Fruit fly (Drosophila melanogaster) whole organism, wandering third instar larva: ENCODE measurements around the gene CG31274.
"Not testable (repeated sequence)": the region's sequence is repeated elsewhere in the genome, so short reads cannot be mapped to it uniquely, and the experiment has no call there.

ENCODE experiments used
- Abd-B ChIP-seq: fragments of >200 bp; optimal IDR thresholded peaks from 2 replicates; lab custom pipeline; 2017; ENCODE audit warnings: missing biosample characterization, missing genetic modification characterization
- CG9705 ChIP-seq: fragments of 200-800 bp; sonication (Bioruptor generic); optimal IDR thresholded peaks from 2 replicates; lab custom pipeline; 2018; ENCODE audit warnings: missing biosample characterization, mild to moderate bottlenecking, missing genetic modification characterization
- CrebA ChIP-seq: fragments of 200-800 bp; sonication (Bioruptor generic); optimal IDR thresholded peaks from 2 replicates; lab custom pipeline; 2016; ENCODE audit warnings: missing biosample characterization, mild to moderate bottlenecking, missing genetic modification characterization, borderline replicate concordance
- Dfd ChIP-seq: fragments of >200 bp; optimal IDR thresholded peaks from 2 replicates; lab custom pipeline; 2017; ENCODE audit warnings: missing biosample characterization, missing genetic modification characterization
- Dif ChIP-seq: fragments of 200-275, 200-300 bp; sonication (Bioruptor generic); optimal IDR thresholded peaks from 2 replicates; lab custom pipeline; 2018; ENCODE audit warnings: missing biosample characterization, missing genetic modification characterization; ENCODE audit not compliant: partially characterized antibody
- HLH106 ChIP-seq: fragments of 200-800 bp; optimal IDR thresholded peaks from 3 replicates; lab custom pipeline; 2019; ENCODE audit warnings: missing biosample characterization, mild to moderate bottlenecking, missing genetic modification characterization, moderate library complexity
- Hnf4 ChIP-seq: fragments of 200-800 bp; sonication (Bioruptor generic); optimal IDR thresholded peaks from 2 replicates; lab custom pipeline; 2016; ENCODE audit warnings: missing biosample characterization, mild to moderate bottlenecking, missing genetic modification characterization
- Hr83 ChIP-seq: fragments of 200-300 bp; sonication (Bioruptor generic); optimal IDR thresholded peaks from 2 replicates; lab custom pipeline; 2016; ENCODE audit warnings: missing biosample characterization, mild to moderate bottlenecking, missing genetic modification characterization, moderate library complexity; ENCODE audit not compliant: poor library complexity, severe bottlenecking
- Mio ChIP-seq: sonication (Bioruptor generic); optimal IDR thresholded peaks from 2 replicates; lab custom pipeline; 2016; ENCODE audit warnings: missing biosample characterization, missing genetic modification characterization
- Myc ChIP-seq: fragments of >200 bp; optimal IDR thresholded peaks from 2 replicates; lab custom pipeline; 2017
- N ChIP-seq: fragments of >200 bp; optimal IDR thresholded peaks from 2 replicates; lab custom pipeline; 2018; ENCODE audit warnings: missing biosample characterization, missing external identifiers, missing genetic modification characterization
- Rel ChIP-seq, 2 experiments: fragments of 200-800 bp; sonication (Bioruptor generic) in 1 of 2; optimal IDR thresholded peaks; 2 replicates in 1 of 2; 3 replicates in 1 of 2; lab custom pipeline; 2016 to 2019; ENCODE audit warnings: mild to moderate bottlenecking in 2 of 2, missing biosample characterization in 2 of 2, missing genetic modification characterization in 2 of 2, moderate library complexity in 1 of 2
- Sp1 ChIP-seq: fragments of 200-800 bp; sonication (Bioruptor generic); optimal IDR thresholded peaks from 3 replicates; lab custom pipeline; 2019; ENCODE audit warnings: missing biosample characterization, mild to moderate bottlenecking, missing genetic modification characterization, moderate library complexity
- Vsx2 ChIP-seq: fragments of 200-300, 225-300 bp; sonication (Bioruptor generic); optimal IDR thresholded peaks from 2 replicates; lab custom pipeline; 2018; ENCODE audit warnings: missing biosample characterization, missing genetic modification characterization; ENCODE audit not compliant: partially characterized antibody
- br ChIP-seq: fragments of 200-800 bp; sonication (Bioruptor generic); optimal IDR thresholded peaks from 2 replicates; lab custom pipeline; 2016; ENCODE audit warnings: missing biosample characterization, missing genetic modification characterization
- dl ChIP-seq, 2 experiments: fragments of 175-275, 200-275 bp in 1 of 2; fragments of 200-275 bp in 1 of 2; sonication (Bioruptor generic); optimal IDR thresholded peaks; lab custom pipeline; 2018; ENCODE audit warnings: mild to moderate bottlenecking in 2 of 2, missing biosample characterization in 2 of 2, missing genetic modification characterization in 2 of 2, moderate library complexity in 2 of 2; ENCODE audit not compliant: partially characterized antibody in 2 of 2, insufficient read depth in 1 of 2
- dmrt93B ChIP-seq: fragments of 200-800 bp; sonication (Bioruptor generic); optimal IDR thresholded peaks from 2 replicates; lab custom pipeline; 2018; ENCODE audit warnings: missing biosample characterization, mild to moderate bottlenecking, missing genetic modification characterization
- ey ChIP-seq: fragments of 200-800 bp; sonication (Bioruptor generic); optimal IDR thresholded peaks from 2 replicates; lab custom pipeline; 2016; ENCODE audit warnings: missing biosample characterization, missing genetic modification characterization
- foxo ChIP-seq, 2 experiments: fragments of 200-800 bp; sonication (Bioruptor generic); optimal IDR thresholded peaks; 2 replicates in 1 of 2; 3 replicates in 1 of 2; lab custom pipeline; 2016 to 2017; ENCODE audit warnings: missing biosample characterization in 2 of 2, missing genetic modification characterization in 2 of 2
- fru ChIP-seq: fragments of 200-800 bp; sonication (Bioruptor generic); optimal IDR thresholded peaks from 3 replicates; lab custom pipeline; 2016; ENCODE audit warnings: missing biosample characterization, mild to moderate bottlenecking, missing genetic modification characterization
- h ChIP-seq: fragments of 200-800 bp; sonication (Bioruptor generic); optimal IDR thresholded peaks from 3 replicates; lab custom pipeline; 2016; ENCODE audit warnings: missing biosample characterization, mild to moderate bottlenecking, missing genetic modification characterization
- jim ChIP-seq: fragments of 175-275, 200-325 bp; sonication (Bioruptor generic); optimal IDR thresholded peaks from 2 replicates; lab custom pipeline; 2016; ENCODE audit warnings: missing biosample characterization, mild to moderate bottlenecking, missing genetic modification characterization
- lola ChIP-seq: fragments of >200 bp; optimal IDR thresholded peaks from 2 replicates; lab custom pipeline; 2017; ENCODE audit warnings: missing biosample characterization, missing genetic modification characterization
- pan ChIP-seq: fragments of >200 bp; optimal IDR thresholded peaks from 2 replicates; lab custom pipeline; 2017
- sage ChIP-seq: fragments of 200-800 bp; sonication (Bioruptor generic); optimal IDR thresholded peaks from 2 replicates; lab custom pipeline; 2016; ENCODE audit warnings: missing biosample characterization, mild to moderate bottlenecking, missing genetic modification characterization
- tai ChIP-seq: sonication (Bioruptor generic); optimal IDR thresholded peaks from 2 replicates; lab custom pipeline; 2016; ENCODE audit warnings: missing biosample characterization, missing genetic modification characterization
- usp ChIP-seq: fragments of >200 bp; optimal IDR thresholded peaks from 2 replicates; lab custom pipeline; 2017; ENCODE audit warnings: missing biosample characterization, missing genetic modification characterization
- woc ChIP-seq: sonication (Bioruptor generic); optimal IDR thresholded peaks from 2 replicates; lab custom pipeline; 2016; ENCODE audit warnings: missing biosample characterization, mild to moderate bottlenecking, missing genetic modification characterization

CG31274 gene

DNA sequence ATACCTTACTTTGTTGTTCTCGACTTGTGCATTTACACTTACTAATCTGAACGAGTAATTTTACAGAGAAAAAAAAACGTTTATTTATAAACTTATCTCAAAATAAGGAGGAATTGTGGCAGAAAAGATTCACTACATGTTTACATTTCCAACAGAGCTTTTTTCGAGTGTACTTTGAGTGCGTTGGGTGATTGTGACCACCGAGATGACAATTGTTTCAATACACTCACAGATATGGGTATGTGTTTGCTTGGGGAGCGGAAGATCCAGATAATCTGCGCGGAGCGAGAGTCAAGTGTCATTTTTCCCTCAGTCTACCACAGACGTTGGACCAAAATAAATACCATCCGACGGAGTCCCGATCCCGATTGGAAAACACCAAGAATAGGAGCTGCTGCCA is at the start of gene CG31274:
CG31274 (plus strand) TSS at position 301 of the 400 bp plus-strand sequence.
- TF ChIP-seq jim (GFP tag; lab: Kevin White, UChicago); Rel (GFP tag; optimal IDR thresholded peaks at IDR 0.05; lab: Kevin White, UChicago); Rel (tag; optimal IDR thresholded peaks at IDR 0.05; lab: Kevin White, UChicago); ey (GFP tag; lab: Kevin White, UChicago): not testable (repeated sequence)

DNA sequence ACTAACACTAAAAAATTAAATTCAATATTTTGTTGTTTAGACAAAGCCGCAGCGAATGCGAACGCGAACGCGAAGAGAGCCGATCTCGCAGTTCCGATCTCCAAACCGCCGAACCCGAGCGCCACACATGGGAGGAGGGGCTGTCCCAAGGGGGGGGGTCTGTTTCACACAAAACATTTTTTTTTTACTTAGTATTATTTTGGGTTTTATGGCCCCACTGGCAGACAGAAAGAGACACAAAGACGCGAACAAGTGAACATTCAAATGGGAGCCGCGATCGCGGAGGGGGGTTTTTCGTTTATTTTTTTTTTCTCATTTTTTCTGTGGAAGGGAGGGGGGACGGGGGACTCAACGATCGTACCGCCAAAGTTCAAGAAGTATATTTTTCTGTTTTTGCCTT is 48.5 kb upstream of the CG31274 start:
- TF ChIP-seq jim (GFP tag; lab: Kevin White, UChicago), result no peak
- TF ChIP-seq woc (GFP tag; lab: Kevin White, UChicago), result no peak
- no peak for TF ChIP-seq Rel (GFP tag; optimal IDR thresholded peaks at IDR 0.05; lab: Kevin White, UChicago)
- TF ChIP-seq Rel (tag; optimal IDR thresholded peaks at IDR 0.05; lab: Kevin White, UChicago), result peak; percentile 16
- no peak for TF ChIP-seq Dfd (GFP tag; lab: Kevin White, UChicago)
- no peak for TF ChIP-seq Hnf4 (GFP tag; lab: Kevin White, UChicago)
- TF ChIP-seq HLH106 (tag; lab: Kevin White, UChicago), result no peak
- TF ChIP-seq h (GFP tag; lab: Kevin White, UChicago), result no peak
- no peak for TF ChIP-seq usp (GFP tag; lab: Kevin White, UChicago)
- TF ChIP-seq, all 38 proteins: peak for 1

DNA sequence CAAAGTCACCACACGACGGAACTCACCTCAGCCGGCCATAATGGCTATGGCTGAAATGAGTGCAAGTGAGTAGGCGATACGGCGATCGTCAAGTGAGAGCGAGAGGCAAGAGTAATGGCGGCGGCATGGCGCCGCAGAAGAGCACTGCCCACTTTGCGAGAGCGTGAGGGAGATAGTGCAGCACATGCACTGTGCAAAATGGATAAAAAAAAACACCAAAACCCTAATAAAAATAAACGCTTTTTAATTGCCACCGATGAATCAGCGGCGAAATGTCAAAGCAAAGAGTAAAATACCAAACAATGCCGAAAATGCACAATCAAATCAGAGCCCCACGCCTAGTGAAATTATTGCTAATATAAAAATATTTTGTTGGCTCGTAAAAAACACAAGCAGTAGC is 44.1 kb upstream of the CG31274 start:
- TF ChIP-seq br (GFP tag; lab: Kevin White, UChicago) (no peak), Dif (GFP tag; lab: Kevin White, UChicago) (peak; percentile 7), Abd-B (GFP tag; lab: Kevin White, UChicago) (no peak), h (GFP tag; lab: Kevin White, UChicago) (no peak), Sp1 (GFP tag; lab: Kevin White, UChicago) (no peak), dl (GFP tag; optimal IDR thresholded peaks at IDR 0.05; lab: Kevin White, UChicago; ENCODE audit: insufficient read depth in 1 of 2, partially characterized antibody in 2 of 2) (no peak), Hr83 (GFP tag; lab: Kevin White, UChicago) (no peak), Rel (GFP tag; optimal IDR thresholded peaks at IDR 0.05; lab: Kevin White, UChicago) (no peak), Rel (tag; optimal IDR thresholded peaks at IDR 0.05; lab: Kevin White, UChicago) (no peak), sage (GFP tag; lab: Kevin White, UChicago) (no peak), CrebA (GFP tag; lab: Kevin White, UChicago) (no peak), Myc (lab: Kevin White, UChicago) (no peak), Dfd (GFP tag; lab: Kevin White, UChicago) (no peak), dmrt93B (GFP tag; lab: Kevin White, UChicago) (no peak), jim (GFP tag; lab: Kevin White, UChicago) (peak; percentile 37), N (GFP tag; lab: Kevin White, UChicago) (no peak)

DNA sequence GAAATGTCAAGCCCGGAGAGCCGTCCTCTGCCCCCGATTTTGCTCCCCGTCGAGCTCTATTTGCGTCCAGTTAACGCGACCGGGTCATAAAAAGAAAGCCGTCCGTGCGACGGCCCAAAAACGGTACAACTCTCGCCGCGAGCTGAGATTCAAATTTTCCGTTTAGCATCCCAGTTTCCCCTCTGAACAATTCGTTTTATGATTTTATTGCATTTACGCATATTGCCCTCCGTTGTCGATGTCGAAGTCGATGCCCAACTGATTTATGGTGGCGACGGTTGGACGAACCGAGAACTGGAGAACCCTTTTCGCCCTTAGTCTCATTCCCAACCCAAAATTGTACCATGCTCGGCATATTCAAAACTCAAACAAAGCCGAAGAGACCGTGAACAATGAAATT is 41.4 kb upstream of the CG31274 start:
- no peak for TF ChIP-seq foxo (GFP tag; optimal IDR thresholded peaks at IDR 0.05; lab: Kevin White, UChicago)
- TF ChIP-seq CrebA (GFP tag; lab: Kevin White, UChicago), result no peak
- TF ChIP-seq tai (GFP tag; lab: Kevin White, UChicago), result no peak
- no peak for TF ChIP-seq fru (GFP tag; lab: Kevin White, UChicago)
- no peak for TF ChIP-seq dl (GFP tag; optimal IDR thresholded peaks at IDR 0.05; lab: Kevin White, UChicago; ENCODE audit: insufficient read depth in 1 of 2, partially characterized antibody in 2 of 2)
- no peak for TF ChIP-seq dmrt93B (GFP tag; lab: Kevin White, UChicago)
- TF ChIP-seq ey (GFP tag; lab: Kevin White, UChicago), result no peak
- no peak for TF ChIP-seq sage (GFP tag; lab: Kevin White, UChicago)
- no peak for TF ChIP-seq Myc (lab: Kevin White, UChicago)
- TF ChIP-seq pan (lab: Kevin White, UChicago), result no peak
- TF ChIP-seq Vsx2, result no peak

DNA sequence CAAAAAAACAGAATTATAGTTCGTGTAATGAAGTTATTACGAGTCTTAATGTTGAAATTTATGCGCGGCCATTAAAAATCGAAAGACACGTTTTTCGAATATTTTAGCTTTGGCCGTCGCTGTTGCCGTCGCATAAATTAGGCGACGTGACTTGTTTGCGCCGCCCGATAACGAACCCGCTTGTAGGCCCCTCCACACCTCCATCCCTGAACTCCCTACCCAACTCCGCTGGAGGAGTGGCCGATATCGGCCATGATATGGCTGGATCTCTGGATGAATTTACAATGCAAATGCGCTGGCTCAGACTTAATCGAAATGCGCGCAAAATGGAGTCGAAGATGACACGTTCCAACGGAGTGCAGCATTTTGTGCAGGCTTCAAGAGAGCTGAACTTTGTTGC is 38.4 kb upstream of the CG31274 start:
- TF ChIP-seq Mio (GFP tag; lab: Kevin White, UChicago) (no peak), foxo (GFP tag; optimal IDR thresholded peaks at IDR 0.05; lab: Kevin White, UChicago) (no peak), Hnf4 (GFP tag; lab: Kevin White, UChicago) (no peak), jim (GFP tag; lab: Kevin White, UChicago) (no peak), usp (GFP tag; lab: Kevin White, UChicago) (no peak), HLH106 (tag; lab: Kevin White, UChicago) (no peak), lola (GFP tag; lab: Kevin White, UChicago) (no peak), Rel (GFP tag; optimal IDR thresholded peaks at IDR 0.05; lab: Kevin White, UChicago) (no peak), Rel (tag; optimal IDR thresholded peaks at IDR 0.05; lab: Kevin White, UChicago) (no peak), CG9705 (GFP tag; lab: Kevin White, UChicago) (no peak), dmrt93B (GFP tag; lab: Kevin White, UChicago) (no peak), N (GFP tag; lab: Kevin White, UChicago) (no peak), fru (GFP tag; lab: Kevin White, UChicago) (no peak), pan (lab: Kevin White, UChicago) (no peak), Dfd (GFP tag; lab: Kevin White, UChicago) (no peak)
- TF ChIP-seq, all 38 proteins: peak for 0
